Fruit fly (Drosophila melanogaster) whole organism, adult: ENCODE results near the gene milt.

Experiments used
- CG14711 ChIP-seq: fragments of 200-800 bp; sonication (Bioruptor generic); optimal IDR thresholded peaks from 2 replicates; lab custom pipeline; 2018; ENCODE audit warnings: missing biosample characterization, mild to moderate bottlenecking, missing genetic modification characterization, moderate library complexity
- CG1620 ChIP-seq: fragments of 200-800 bp; sonication (Bioruptor generic); optimal IDR thresholded peaks from 2 replicates; lab custom pipeline; 2016; ENCODE audit warnings: missing biosample characterization, missing genetic modification characterization
- CG5204 ChIP-seq: fragments of 200-800 bp; sonication (Bioruptor generic); optimal IDR thresholded peaks from 2 replicates; lab custom pipeline; 2016; ENCODE audit warnings: missing biosample characterization, missing genetic modification characterization
- CG7045 ChIP-seq: fragments of 200-800 bp; sonication (Bioruptor generic); optimal IDR thresholded peaks from 2 replicates; lab custom pipeline; 2017; ENCODE audit warnings: missing biosample characterization, mild to moderate bottlenecking, missing genetic modification characterization
- CG7101 ChIP-seq: fragments of 200-800 bp; sonication (Bioruptor generic); optimal IDR thresholded peaks from 2 replicates; lab custom pipeline; 2018; ENCODE audit warnings: missing biosample characterization, mild to moderate bottlenecking, missing genetic modification characterization, moderate library complexity
- bab1 ChIP-seq: fragments of 200-800 bp; sonication (Bioruptor generic); optimal IDR thresholded peaks from 3 replicates; lab custom pipeline; 2019; ENCODE audit warnings: missing biosample characterization, mild to moderate bottlenecking, missing genetic modification characterization, moderate library complexity
- kay ChIP-seq: fragments of 200-800 bp; sonication (Bioruptor generic); peaks from one replicate; lab custom pipeline; 2016; ENCODE audit warnings: missing biosample characterization, missing genetic modification characterization, borderline replicate concordance
- ovo ChIP-seq: fragments of 200-800 bp; sonication (Bioruptor generic); optimal IDR thresholded peaks from 2 replicates; lab custom pipeline; 2016; ENCODE audit warnings: missing biosample characterization, missing genetic modification characterization
- toe ChIP-seq: fragments of 200-800 bp; sonication (Bioruptor generic); optimal IDR thresholded peaks from 2 replicates; lab custom pipeline; 2016; ENCODE audit warnings: missing biosample characterization, missing genetic modification characterization

dm6 chr2L:7026308-7026707 is 11.3 kb upstream of the milt start:
- no peak for TF ChIP-seq bab1
- no peak for TF ChIP-seq ovo (GFP tag; lab: Kevin White, UChicago)
- no peak for TF ChIP-seq CG7101
- no peak for TF ChIP-seq kay
- no peak for TF ChIP-seq toe (GFP tag; lab: Kevin White, UChicago)
- no peak for TF ChIP-seq CG14711 (tag; lab: Kevin White, UChicago)
- TF ChIP-seq CG5204 (GFP tag; lab: Kevin White, UChicago) = no peak
- TF ChIP-seq CG1620 (GFP tag; lab: Kevin White, UChicago) = no peak
- no peak for TF ChIP-seq CG7045
